Fruit fly (Drosophila melanogaster) whole organism, embryonic: ENCODE results near the gene moody.

ENCODE experiments used
- Bdp1 ChIP-seq: fragments of 200-800 bp; sonication (Bioruptor generic); optimal IDR thresholded peaks from 3 replicates; lab custom pipeline; 2016; ENCODE audit warnings: missing biosample characterization, missing genetic modification characterization
- CG11695 ChIP-seq: fragments of 200-800 bp; sonication (Bioruptor generic); IDR thresholded peaks from 3 replicates; pipeline ENCODE4 v1.3.6; 2022; ENCODE audit warnings: missing biosample characterization, missing genetic modification characterization
- CG14667 ChIP-seq: fragments of 200-800 bp; sonication (Bioruptor generic); IDR thresholded peaks from 2 replicates; pipeline ENCODE4 v1.3.6; 2022; ENCODE audit warnings: missing biosample characterization, missing genetic modification characterization
- CG14710 ChIP-seq: fragments of 200-800 bp; sonication (Bioruptor generic); optimal IDR thresholded peaks from 3 replicates; lab custom pipeline; 2019; ENCODE audit warnings: missing biosample characterization, mild to moderate bottlenecking, missing genetic modification characterization, moderate library complexity
- CG17568 ChIP-seq: fragments of 200-800 bp; sonication (Bioruptor generic); optimal IDR thresholded peaks from 2 replicates; lab custom pipeline; 2018; ENCODE audit warnings: missing biosample characterization, mild to moderate bottlenecking, missing genetic modification characterization, moderate library complexity
- CG18011 ChIP-seq: fragments of 200-800 bp; sonication (Bioruptor generic); optimal IDR thresholded peaks from 2 replicates; lab custom pipeline; 2017; ENCODE audit warnings: missing biosample characterization, missing genetic modification characterization, mild to moderate bottlenecking, moderate library complexity, missing genotype
- CG18764 ChIP-seq: fragments of 200-800 bp; sonication (Bioruptor generic); optimal IDR thresholded peaks from 3 replicates; lab custom pipeline; 2016; ENCODE audit warnings: missing biosample characterization, missing genetic modification characterization
- CG2120 ChIP-seq: fragments of 200-800 bp; sonication (Bioruptor generic); optimal IDR thresholded peaks from 3 replicates; lab custom pipeline; 2016; ENCODE audit warnings: missing biosample characterization, missing genetic modification characterization
- CG2875 ChIP-seq: fragments of 200-800 bp; sonication (Bioruptor generic); optimal IDR thresholded peaks from 2 replicates; lab custom pipeline; 2017; ENCODE audit warnings: missing biosample characterization, mild to moderate bottlenecking, missing genetic modification characterization, missing genetic modification reagents
- CG3847 ChIP-seq: fragments of 200-800 bp; sonication (Bioruptor generic); IDR thresholded peaks from 2 replicates; pipeline ENCODE4 v1.3.6; 2022; ENCODE audit warnings: missing biosample characterization, missing genetic modification characterization
- CG5245 ChIP-seq: fragments of 200-800 bp; sonication (Bioruptor generic); optimal IDR thresholded peaks from 3 replicates; lab custom pipeline; 2016; ENCODE audit warnings: missing biosample characterization, missing genetic modification characterization
- CG6813 ChIP-seq: fragments of 200-800 bp; sonication (Bioruptor generic); optimal IDR thresholded peaks from 2 replicates; lab custom pipeline; 2017; ENCODE audit warnings: missing biosample characterization, missing genetic modification characterization, mild to moderate bottlenecking, moderate library complexity, missing genetic modification reagents
- CG7271 ChIP-seq: fragments of 200-800 bp; sonication (Bioruptor generic); optimal IDR thresholded peaks from 2 replicates; lab custom pipeline; 2018; ENCODE audit warnings: missing biosample characterization, mild to moderate bottlenecking, missing genetic modification characterization, moderate library complexity
- CG9817 ChIP-seq: fragments of 200-800 bp; sonication (Bioruptor generic); optimal IDR thresholded peaks from 2 replicates; lab custom pipeline; 2018; ENCODE audit warnings: missing biosample characterization, mild to moderate bottlenecking, missing genetic modification characterization, moderate library complexity
- CG9876 ChIP-seq: fragments of 200-800 bp; sonication (Bioruptor generic); optimal IDR thresholded peaks from 2 replicates; lab custom pipeline; 2016; ENCODE audit warnings: missing biosample characterization, missing genetic modification characterization
- CG9932 ChIP-seq: fragments of 200-800 bp; sonication (Bioruptor generic); IDR thresholded peaks from 2 replicates; pipeline ENCODE4 v1.3.6; 2022; ENCODE audit warnings: missing biosample characterization, missing genetic modification characterization
- Camta ChIP-seq: fragments of 200-800 bp; sonication (Bioruptor generic); optimal IDR thresholded peaks from 2 replicates; lab custom pipeline; 2016; ENCODE audit warnings: missing biosample characterization, missing genetic modification characterization
- D19B ChIP-seq: fragments of 200-800 bp; sonication (Bioruptor generic); optimal IDR thresholded peaks from 2 replicates; lab custom pipeline; 2017; ENCODE audit warnings: missing biosample characterization, mild to moderate bottlenecking, missing genetic modification characterization
- ERR ChIP-seq: fragments of 200-800 bp; sonication (Bioruptor generic); optimal IDR thresholded peaks from 2 replicates; lab custom pipeline; 2016; ENCODE audit warnings: missing biosample characterization, missing genetic modification characterization
- H15 ChIP-seq: fragments of 200-800 bp; sonication (Bioruptor generic); IDR thresholded peaks from 3 replicates; pipeline ENCODE4 v1.3.6; 2022; ENCODE audit warnings: missing biosample characterization, missing genetic modification characterization
- H2.0 ChIP-seq: fragments of 200-800 bp; sonication (Bioruptor generic); IDR thresholded peaks from 2 replicates; pipeline ENCODE4 v1.3.6; 2022; ENCODE audit warnings: missing biosample characterization, missing genetic modification characterization
- HHEX ChIP-seq: fragments of 200-800 bp; sonication (Bioruptor generic); optimal IDR thresholded peaks from 3 replicates; lab custom pipeline; 2017; ENCODE audit warnings: missing biosample characterization, mild to moderate bottlenecking, missing genetic modification characterization, missing genetic modification reagents
- Hr78 ChIP-seq, 2 experiments: fragments of 200-800 bp in 1 of 2; fragments of >200 bp in 1 of 2; sonication (Bioruptor generic) in 1 of 2; optimal IDR thresholded peaks; 2 replicates each; lab custom pipeline; 2017 to 2019; ENCODE audit warnings: missing biosample characterization in 2 of 2, missing genetic modification characterization in 2 of 2, mild to moderate bottlenecking in 1 of 2, moderate library complexity in 1 of 2
- MBD-R2 ChIP-seq: fragments of 200-800 bp; sonication (Bioruptor generic); IDR thresholded peaks from 2 replicates; pipeline ENCODE4 v1.3.6; 2022; ENCODE audit warnings: missing biosample characterization, missing genetic modification characterization
- Mad ChIP-seq: fragments of 200-800 bp; sonication (Bioruptor generic); optimal IDR thresholded peaks from 2 replicates; lab custom pipeline; 2016; ENCODE audit warnings: missing biosample characterization, missing genetic modification characterization
- Mrtf ChIP-seq: fragments of 200-800 bp; sonication (Bioruptor generic); IDR thresholded peaks from 3 replicates; pipeline ENCODE4 v1.3.6; 2022; ENCODE audit warnings: missing biosample characterization, missing genetic modification characterization
- Neu2 ChIP-seq: fragments of 200-800 bp; sonication (Bioruptor generic); optimal IDR thresholded peaks from 3 replicates; lab custom pipeline; 2016; ENCODE audit warnings: missing biosample characterization, missing genetic modification characterization, borderline replicate concordance
- Opbp ChIP-seq: fragments of 200-800 bp; sonication (Bioruptor generic); IDR thresholded peaks from 3 replicates; pipeline ENCODE4 v1.3.6; 2022; ENCODE audit warnings: missing biosample characterization, missing genetic modification characterization; ENCODE audit not compliant: partially characterized antibody
- Rfx ChIP-seq: fragments of 200-800 bp; sonication (Bioruptor generic); IDR thresholded peaks from 2 replicates; pipeline ENCODE4 v1.3.6; 2022; ENCODE audit warnings: missing biosample characterization, missing genetic modification characterization
- Six4 ChIP-seq: fragments of 200-800 bp; sonication (Bioruptor generic); optimal IDR thresholded peaks from 2 replicates; lab custom pipeline; 2016; ENCODE audit warnings: missing biosample characterization, missing genetic modification characterization
- al ChIP-seq: fragments of 200-800 bp; sonication (Bioruptor generic); IDR thresholded peaks from 2 replicates; pipeline ENCODE4 v1.3.6; 2022; ENCODE audit warnings: missing biosample characterization, missing genetic modification characterization
- az2 ChIP-seq: fragments of 200-800 bp; sonication (Bioruptor generic); optimal IDR thresholded peaks from 3 replicates; lab custom pipeline; 2016; ENCODE audit warnings: missing biosample characterization, missing genetic modification characterization
- bowl ChIP-seq: fragments of 200-800 bp; sonication (Bioruptor generic); IDR thresholded peaks from 2 replicates; pipeline ENCODE4 v1.3.6; 2022; ENCODE audit warnings: missing biosample characterization, missing genetic modification characterization
- chif ChIP-seq, 2 experiments: fragments of 200-800 bp; sonication (Bioruptor generic); optimal IDR thresholded peaks; 3 replicates each; lab custom pipeline; 2016; ENCODE audit warnings: missing biosample characterization in 2 of 2, missing genetic modification characterization in 2 of 2
- chm ChIP-seq: fragments of 200-800 bp; sonication (Bioruptor generic); IDR thresholded peaks from 2 replicates; pipeline ENCODE4 v1.3.6; 2022; ENCODE audit warnings: missing biosample characterization, missing genetic modification characterization
- dmrt11E ChIP-seq: fragments of 200-800 bp; sonication (Bioruptor generic); optimal IDR thresholded peaks from 3 replicates; lab custom pipeline; 2018; ENCODE audit warnings: missing biosample characterization, mild to moderate bottlenecking, missing genetic modification characterization, moderate library complexity
- dpn ChIP-seq, 2 experiments: fragments of 200-800 bp; sonication (Bioruptor generic); optimal IDR thresholded peaks; 3 replicates each; lab custom pipeline; 2016; ENCODE audit warnings: missing biosample characterization in 2 of 2, missing genetic modification characterization in 2 of 2
- fd102C ChIP-seq: fragments of 200-800 bp; sonication (Bioruptor generic); optimal IDR thresholded peaks from 2 replicates; lab custom pipeline; 2018; ENCODE audit warnings: missing biosample characterization, mild to moderate bottlenecking, missing genetic modification characterization, moderate library complexity
- fd3F ChIP-seq: fragments of 200-800 bp; sonication (Bioruptor generic); optimal IDR thresholded peaks from 2 replicates; lab custom pipeline; 2018; ENCODE audit warnings: missing biosample characterization, mild to moderate bottlenecking, missing genetic modification characterization, moderate library complexity
- ftz-f1 ChIP-seq: fragments of 200-800 bp; sonication (Bioruptor generic); optimal IDR thresholded peaks from 2 replicates; lab custom pipeline; 2016; ENCODE audit warnings: missing biosample characterization, missing genetic modification characterization
- grn ChIP-seq: fragments of 200-800 bp; sonication (Bioruptor generic); optimal IDR thresholded peaks from 3 replicates; lab custom pipeline; 2017; ENCODE audit warnings: missing biosample characterization, missing genetic modification characterization
- ind ChIP-seq: fragments of 200-800 bp; sonication (Bioruptor generic); optimal IDR thresholded peaks from 3 replicates; lab custom pipeline; 2016; ENCODE audit warnings: missing biosample characterization, missing genetic modification characterization
- lola ChIP-seq, 3 experiments: fragments of >200 bp in 2 of 3; fragments of 200-800 bp in 1 of 3; sonication (Bioruptor generic) in 1 of 3; optimal IDR thresholded peaks; 2 replicates each; lab custom pipeline; 2017 to 2019; ENCODE audit warnings: missing biosample characterization in 3 of 3, missing genetic modification characterization in 3 of 3, mild to moderate bottlenecking in 1 of 3, moderate library complexity in 1 of 3
- pb ChIP-seq: fragments of 200-800 bp; sonication (Bioruptor generic); optimal IDR thresholded peaks from 3 replicates; lab custom pipeline; 2016; ENCODE audit warnings: missing biosample characterization, missing genetic modification characterization
- pum ChIP-seq: fragments of 200-800 bp; sonication (Bioruptor generic); optimal IDR thresholded peaks from 2 replicates; lab custom pipeline; 2016; ENCODE audit warnings: missing biosample characterization, missing genetic modification characterization
- sima ChIP-seq: fragments of 200-800 bp; sonication (Bioruptor generic); optimal IDR thresholded peaks from 2 replicates; lab custom pipeline; 2016; ENCODE audit warnings: missing biosample characterization, missing genetic modification characterization
- slp2 ChIP-seq: fragments of 200-800 bp; sonication (Bioruptor generic); optimal IDR thresholded peaks from 2 replicates; lab custom pipeline; 2016; ENCODE audit warnings: missing biosample characterization, missing genetic modification characterization
- sr ChIP-seq: fragments of 200-800 bp; sonication (Bioruptor generic); IDR thresholded peaks from 3 replicates; pipeline ENCODE4 v1.3.6; 2022; ENCODE audit warnings: missing biosample characterization, missing genetic modification characterization
- tin ChIP-seq: fragments of 200-800 bp; sonication (Bioruptor generic); optimal IDR thresholded peaks from 3 replicates; lab custom pipeline; 2016; ENCODE audit warnings: missing biosample characterization, missing genetic modification characterization
- tio ChIP-seq: fragments of 200-800 bp; sonication (Bioruptor generic); optimal IDR thresholded peaks from 2 replicates; lab custom pipeline; 2017; ENCODE audit warnings: missing biosample characterization, missing genetic modification characterization, inconsistent platforms
- vfl ChIP-seq: fragments of 200-800 bp; sonication (Bioruptor generic); optimal IDR thresholded peaks from 2 replicates; lab custom pipeline; 2016; ENCODE audit warnings: missing biosample characterization, missing genetic modification characterization
- zfh1 ChIP-seq: fragments of 200-800 bp; sonication (Bioruptor generic); IDR thresholded peaks from 3 replicates; pipeline ENCODE4 v1.3.6; 2022; ENCODE audit warnings: missing biosample characterization, missing genetic modification characterization

Gene moody

DNA sequence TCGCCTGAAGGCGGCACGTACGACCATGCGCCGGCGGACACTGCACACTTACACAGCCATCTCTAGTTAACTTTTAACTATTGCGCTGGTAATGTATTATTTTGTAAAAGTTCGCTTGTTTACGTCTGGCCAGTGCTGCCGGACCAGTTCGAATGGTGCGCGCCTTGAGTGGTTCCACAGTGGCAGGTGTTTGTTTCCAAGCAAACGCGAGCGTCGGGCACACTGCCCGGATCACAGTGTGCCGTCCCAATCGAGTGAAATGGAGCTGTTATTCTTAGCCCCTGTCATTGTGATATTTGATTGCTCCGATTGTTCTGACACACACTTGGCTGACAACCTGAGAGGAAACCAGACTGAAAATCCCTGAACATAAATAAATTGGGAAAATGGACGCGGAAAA, 23.4 kb upstream of the moody start, which contains the start of gene CG4199:
TSS of gene CG4199 (minus strand) at position 159 of the 400 bp plus-strand sequence.
- no peak for TF ChIP-seq sr (GFP tag; lab: Robert Waterston, UW)
- no peak for TF ChIP-seq sima (GFP tag; lab: Kevin White, UChicago)
- no peak for TF ChIP-seq Neu2 (GFP tag; lab: Kevin White, UChicago)
- TF ChIP-seq Six4 (GFP tag; lab: Kevin White, UChicago), result no peak
- TF ChIP-seq Bdp1 (GFP tag; lab: Kevin White, UChicago), result no peak
- TF ChIP-seq ind (GFP tag; lab: Kevin White, UChicago), result no peak
- no peak for TF ChIP-seq slp2
- TF ChIP-seq pum (GFP tag; lab: Kevin White, UChicago), result no peak
- no peak for TF ChIP-seq CG5245 (GFP tag; lab: Kevin White, UChicago)
- TF ChIP-seq CG9817 (tag; lab: Kevin White, UChicago), result no peak
- TF ChIP-seq CG9932 (GFP tag; lab: Robert Waterston, UW), result peak; percentile 38; the same call in 1 of the 2 replicates
- TF ChIP-seq bowl, result no peak
- no peak for TF ChIP-seq CG9876 (GFP tag; lab: Kevin White, UChicago)
- TF ChIP-seq grn (GFP tag; lab: Kevin White, UChicago), result no peak
- TF ChIP-seq Opbp (GFP tag; lab: Robert Waterston, UW), result peak; percentile 29; the same call in 1 of the 3 replicates
- peak; percentile 48 for TF ChIP-seq CG14710 (tag; lab: Kevin White, UChicago)
- no peak for TF ChIP-seq zfh1
- no peak for TF ChIP-seq Camta (GFP tag; lab: Kevin White, UChicago)
- TF ChIP-seq D19B (GFP tag; lab: Kevin White, UChicago), result no peak
- TF ChIP-seq al (GFP tag; lab: Robert Waterston, UW), result no peak
- no peak for TF ChIP-seq fd3F
- peak in 1 of 2 experiments; percentile 17 for TF ChIP-seq dpn (GFP tag; optimal IDR thresholded peaks at IDR 0.05; lab: Kevin White, UChicago)
- TF ChIP-seq tio, result no peak
- no peak for TF ChIP-seq pb (GFP tag; lab: Kevin White, UChicago)
- TF ChIP-seq az2 (GFP tag; lab: Kevin White, UChicago), result no peak
- TF ChIP-seq CG2120 (GFP tag; lab: Kevin White, UChicago), result no peak
- no peak for TF ChIP-seq CG11695
- TF ChIP-seq CG3847 (GFP tag; lab: Robert Waterston, UW), result peak; percentile 64
- TF ChIP-seq CG6813 (GFP tag; lab: Kevin White, UChicago), result no peak
- TF ChIP-seq H2.0 (GFP tag; lab: Robert Waterston, UW), result no peak
- TF ChIP-seq CG17568, result no peak
- no peak for TF ChIP-seq chif (GFP tag; optimal IDR thresholded peaks at IDR 0.05; lab: Kevin White, UChicago)
- peak; percentile 46 for TF ChIP-seq Rfx (GFP tag; lab: Robert Waterston, UW)
- no peak for TF ChIP-seq lola (GFP tag; optimal IDR thresholded peaks at IDR 0.05; lab: Kevin White, UChicago)
- TF ChIP-seq ftz-f1 (GFP tag; lab: Kevin White, UChicago), result peak; percentile 41
- no peak for TF ChIP-seq CG14667
- no peak for TF ChIP-seq H15
- no peak for TF ChIP-seq Mrtf (GFP tag; lab: Robert Waterston, UW)
- no peak for TF ChIP-seq vfl (GFP tag; lab: Kevin White, UChicago)
- TF ChIP-seq chm (GFP tag; lab: Robert Waterston, UW), result 0 out of 2 replicates have a peak, but pooled peaks have one; percentile 24
- TF ChIP-seq Hr78 (GFP tag; optimal IDR thresholded peaks at IDR 0.05; lab: Kevin White, UChicago), result no peak
- TF ChIP-seq dmrt11E (tag; lab: Kevin White, UChicago), result no peak
- no peak for TF ChIP-seq Mad
- TF ChIP-seq CG7271 (tag; lab: Kevin White, UChicago), result no peak
- peak; percentile 95 for TF ChIP-seq MBD-R2
- TF ChIP-seq ERR, result no peak
- TF ChIP-seq tin (GFP tag; lab: Kevin White, UChicago), result no peak
- no peak for TF ChIP-seq CG18011 (GFP tag; lab: Kevin White, UChicago)
- no peak for TF ChIP-seq fd102C
- TF ChIP-seq HHEX (GFP tag; lab: Kevin White, UChicago), result no peak
- TF ChIP-seq CG18764 (GFP tag; lab: Kevin White, UChicago), result no peak
- TF ChIP-seq CG2875 (GFP tag; lab: Kevin White, UChicago), result no peak
